Worm (Caenorhabditis elegans): Measurements from ENCODE around the gene K04C2.3.

ce11 chrIII:6888999-6889824 lies 16.3 kb downstream of the K04C2.3 start, which contains the start of the genes brd-1 and K04C2.2:
- TF ChIP-seq ref-1 (GFP tag; conservative IDR thresholded peaks at IDR 0.05), result no peak
- TF ChIP-seq tab-1 (GFP tag; IDR thresholded peaks at IDR 0.05), result no peak
- TF ChIP-seq flt-1 (GFP tag; IDR thresholded peaks at IDR 0.05), result no peak
- no peak for TF ChIP-seq cog-1 (tag; optimal IDR thresholded peaks at IDR 0.05)
- no peak for TF ChIP-seq med-1 (GFP tag; optimal IDR thresholded peaks at IDR 0.05; ENCODE audit: insufficient read depth)
- no peak for TF ChIP-seq klf-2 (GFP tag; conservative IDR thresholded peaks at IDR 0.05)
